Fruit fly (Drosophila melanogaster) whole organism, embryonic: ENCODE data around the gene acj6.

Source experiments
- Ada2b ChIP-seq: fragments of 200-800 bp; sonication (Bioruptor generic); IDR thresholded peaks from 2 replicates; pipeline ENCODE4 v1.3.6; 2022; ENCODE audit warnings: missing biosample characterization, missing genetic modification characterization
- BEAF-32 ChIP-seq: fragments of 200-800 bp; sonication (Bioruptor generic); optimal IDR thresholded peaks from 3 replicates; lab custom pipeline; 2017; ENCODE audit warnings: missing biosample characterization, missing genetic modification characterization, mild to moderate bottlenecking, moderate library complexity, missing genetic modification reagents
- CG10321 ChIP-seq: fragments of 200-800 bp; sonication (Bioruptor generic); IDR thresholded peaks from 2 replicates; pipeline ENCODE4 v1.3.6; 2022; ENCODE audit warnings: missing biosample characterization, missing genetic modification characterization
- CG10565 ChIP-seq: fragments of 200-800 bp; sonication (Bioruptor generic); optimal IDR thresholded peaks from 3 replicates; lab custom pipeline; 2016; ENCODE audit warnings: missing biosample characterization, mild to moderate bottlenecking, missing genetic modification characterization
- CG12299 ChIP-seq: fragments of 200-800 bp; sonication (Bioruptor generic); optimal IDR thresholded peaks from 2 replicates; lab custom pipeline; 2018; ENCODE audit warnings: missing biosample characterization, mild to moderate bottlenecking, missing genetic modification characterization
- CG13123 ChIP-seq: fragments of 200-800 bp; sonication (Bioruptor generic); optimal IDR thresholded peaks from 2 replicates; lab custom pipeline; 2016; ENCODE audit warnings: missing biosample characterization, missing genetic modification characterization
- CG14014 ChIP-seq: fragments of 200-800 bp; sonication (Bioruptor generic); IDR thresholded peaks from 2 replicates; pipeline ENCODE4 v1.3.6; 2022; ENCODE audit warnings: missing biosample characterization, missing genetic modification characterization
- CG15269 ChIP-seq: fragments of 200-800 bp; sonication (Bioruptor generic); optimal IDR thresholded peaks from 2 replicates; lab custom pipeline; 2018; ENCODE audit warnings: missing biosample characterization, mild to moderate bottlenecking, missing genetic modification characterization, moderate library complexity
- CG1529 ChIP-seq: fragments of 200-800 bp; sonication (Bioruptor generic); optimal IDR thresholded peaks from 3 replicates; lab custom pipeline; 2018; ENCODE audit warnings: missing biosample characterization, missing genetic modification characterization
- CG17385 ChIP-seq: fragments of 200-800 bp; sonication (Bioruptor generic); optimal IDR thresholded peaks from 3 replicates; lab custom pipeline; 2018; ENCODE audit warnings: missing biosample characterization, mild to moderate bottlenecking, missing genetic modification characterization
- CG18011 ChIP-seq: fragments of 200-800 bp; sonication (Bioruptor generic); optimal IDR thresholded peaks from 2 replicates; lab custom pipeline; 2017; ENCODE audit warnings: missing biosample characterization, missing genetic modification characterization, mild to moderate bottlenecking, moderate library complexity, missing genotype
- CG2678 ChIP-seq: fragments of 200-800 bp; sonication (Bioruptor generic); optimal IDR thresholded peaks from 3 replicates; lab custom pipeline; 2019; ENCODE audit warnings: missing biosample characterization, mild to moderate bottlenecking, missing genetic modification characterization, moderate library complexity
- CG31365 ChIP-seq: fragments of 200-800 bp; sonication (Bioruptor generic); optimal IDR thresholded peaks from 2 replicates; lab custom pipeline; 2018; ENCODE audit warnings: missing biosample characterization, mild to moderate bottlenecking, missing genetic modification characterization
- CG32772 ChIP-seq: fragments of 200-800 bp; sonication (Bioruptor generic); IDR thresholded peaks from 2 replicates; pipeline ENCODE4 v1.3.6; 2022; ENCODE audit warnings: missing biosample characterization, missing genetic modification characterization
- CG6813 ChIP-seq: fragments of 200-800 bp; sonication (Bioruptor generic); optimal IDR thresholded peaks from 2 replicates; lab custom pipeline; 2017; ENCODE audit warnings: missing biosample characterization, missing genetic modification characterization, mild to moderate bottlenecking, moderate library complexity, missing genetic modification reagents
- CG7372 ChIP-seq: fragments of 200-800 bp; sonication (Bioruptor generic); IDR thresholded peaks from 2 replicates; pipeline ENCODE4 v1.3.6; 2022; ENCODE audit warnings: missing biosample characterization, missing genetic modification characterization
- CG8290 ChIP-seq, 3 experiments: fragments of 200-800 bp; sonication (Bioruptor generic); optimal IDR thresholded peaks; 2 replicates each; lab custom pipeline; 2016 to 2019; ENCODE audit warnings: missing biosample characterization in 3 of 3, missing genetic modification characterization in 3 of 3, mild to moderate bottlenecking in 2 of 3, moderate library complexity in 1 of 3
- CG8478 ChIP-seq: fragments of >200 bp; optimal IDR thresholded peaks from 2 replicates; lab custom pipeline; 2018
- Chrac-16 ChIP-seq: fragments of 200-800 bp; sonication (Bioruptor generic); optimal IDR thresholded peaks from 3 replicates; lab custom pipeline; 2016; ENCODE audit warnings: missing biosample characterization, missing genetic modification characterization
- Elba2 ChIP-seq: fragments of 200-800 bp; sonication (Bioruptor generic); optimal IDR thresholded peaks from 3 replicates; lab custom pipeline; 2016; ENCODE audit warnings: missing biosample characterization, missing genetic modification characterization
- Fer3 ChIP-seq: fragments of 200-800 bp; sonication (Bioruptor generic); optimal IDR thresholded peaks from 2 replicates; lab custom pipeline; 2018; ENCODE audit warnings: missing biosample characterization, mild to moderate bottlenecking, missing genetic modification characterization, moderate library complexity
- HLHmδ ChIP-seq: fragments of 200-800 bp; sonication (Bioruptor generic); optimal IDR thresholded peaks from 2 replicates; lab custom pipeline; 2018; ENCODE audit warnings: missing biosample characterization, mild to moderate bottlenecking, missing genetic modification characterization, moderate library complexity
- Hr3 ChIP-seq: fragments of 200-800 bp; sonication (Bioruptor generic); optimal IDR thresholded peaks from 3 replicates; lab custom pipeline; 2016; ENCODE audit warnings: missing biosample characterization, missing genetic modification characterization
- Med ChIP-seq: fragments of 200-800 bp; sonication (Bioruptor generic); peaks from one replicate; lab custom pipeline; 2016; ENCODE audit warnings: missing biosample characterization, missing genetic modification characterization, mild to moderate bottlenecking, inconsistent platforms, moderate library complexity
- NC2α ChIP-seq: fragments of 200-800 bp; sonication (Bioruptor generic); optimal IDR thresholded peaks from 2 replicates; lab custom pipeline; 2016; ENCODE audit warnings: missing biosample characterization, missing genetic modification characterization
- Neu2 ChIP-seq: fragments of 200-800 bp; sonication (Bioruptor generic); optimal IDR thresholded peaks from 3 replicates; lab custom pipeline; 2016; ENCODE audit warnings: missing biosample characterization, missing genetic modification characterization, borderline replicate concordance
- Nf-YC ChIP-seq: fragments of 200-800 bp; optimal IDR thresholded peaks from 3 replicates; lab custom pipeline; 2019; ENCODE audit warnings: missing biosample characterization, mild to moderate bottlenecking, missing genetic modification characterization, moderate library complexity
- Sry-β ChIP-seq: fragments of 200-800 bp; sonication (Bioruptor generic); optimal IDR thresholded peaks from 2 replicates; lab custom pipeline; 2018; ENCODE audit warnings: missing biosample characterization, mild to moderate bottlenecking, missing genetic modification characterization, moderate library complexity
- ase ChIP-seq: fragments of 200-800 bp; sonication (Bioruptor generic); IDR thresholded peaks from 3 replicates; pipeline ENCODE4 v1.3.6; 2022; ENCODE audit warnings: missing biosample characterization, missing genetic modification characterization
- cg ChIP-seq: fragments of 200-800 bp; sonication (Bioruptor generic); optimal IDR thresholded peaks from 3 replicates; lab custom pipeline; 2019; ENCODE audit warnings: missing biosample characterization, mild to moderate bottlenecking, missing genetic modification characterization, moderate library complexity
- corto ChIP-seq: fragments of 200-800 bp; sonication (Bioruptor generic); optimal IDR thresholded peaks from 2 replicates; lab custom pipeline; 2016; ENCODE audit warnings: missing biosample characterization, mild to moderate bottlenecking, missing genetic modification characterization, moderate library complexity
- croc ChIP-seq: fragments of 200-800 bp; sonication (Bioruptor generic); conservative IDR thresholded peaks from 3 replicates; pipeline ENCODE4 v1.3.6; 2022; ENCODE audit warnings: missing biosample characterization, missing genetic modification characterization
- da ChIP-seq: fragments of 200-800 bp; sonication (Bioruptor generic); optimal IDR thresholded peaks from 2 replicates; lab custom pipeline; 2016; ENCODE audit warnings: missing biosample characterization, missing genetic modification characterization
- dati ChIP-seq: fragments of 200-800 bp; sonication (Bioruptor generic); IDR thresholded peaks from 2 replicates; pipeline ENCODE4 v1.3.6; 2022; ENCODE audit warnings: missing biosample characterization, missing genetic modification characterization
- disco-r ChIP-seq: fragments of 200-800 bp; sonication (Bioruptor generic); optimal IDR thresholded peaks from 2 replicates; lab custom pipeline; 2016; ENCODE audit warnings: missing biosample characterization, missing genetic modification characterization
- emc ChIP-seq: fragments of 200-800 bp; sonication (Bioruptor generic); optimal IDR thresholded peaks from 2 replicates; lab custom pipeline; 2016; ENCODE audit warnings: missing biosample characterization, missing genetic modification characterization
- ems ChIP-seq: fragments of 200-800 bp; sonication (Bioruptor generic); optimal IDR thresholded peaks from 3 replicates; lab custom pipeline; 2016; ENCODE audit warnings: missing biosample characterization, missing genetic modification characterization
- fd3F ChIP-seq: fragments of 200-800 bp; sonication (Bioruptor generic); optimal IDR thresholded peaks from 2 replicates; lab custom pipeline; 2018; ENCODE audit warnings: missing biosample characterization, mild to moderate bottlenecking, missing genetic modification characterization, moderate library complexity
- ham ChIP-seq: fragments of 200-800 bp; sonication (Bioruptor generic); IDR thresholded peaks from 2 replicates; pipeline ENCODE4 v1.3.6; 2022; ENCODE audit warnings: missing biosample characterization, missing genetic modification characterization
- lmd ChIP-seq: fragments of 200-800 bp; sonication (Bioruptor generic); IDR thresholded peaks from 2 replicates; pipeline ENCODE4 v1.3.6; 2022; ENCODE audit warnings: missing biosample characterization, missing genetic modification characterization
- nau ChIP-seq: fragments of 200-800 bp; sonication (Bioruptor generic); optimal IDR thresholded peaks from 3 replicates; lab custom pipeline; 2017; ENCODE audit warnings: missing biosample characterization, mild to moderate bottlenecking, missing genetic modification characterization, missing genetic modification reagents
- ro ChIP-seq: fragments of 200-800 bp; sonication (Bioruptor generic); IDR thresholded peaks from 2 replicates; pipeline ENCODE4 v1.3.6; 2022; ENCODE audit warnings: missing biosample characterization, missing genetic modification characterization
- scrt ChIP-seq: fragments of 200-800 bp; sonication (Bioruptor generic); optimal IDR thresholded peaks from 2 replicates; lab custom pipeline; 2018; ENCODE audit warnings: missing biosample characterization, mild to moderate bottlenecking, missing genetic modification characterization, moderate library complexity
- tx ChIP-seq: fragments of 200-800 bp; sonication (Bioruptor generic); optimal IDR thresholded peaks from 2 replicates; lab custom pipeline; 2016; ENCODE audit warnings: missing biosample characterization, missing genetic modification characterization
- unc-4 ChIP-seq: fragments of 200-800 bp; sonication (Bioruptor generic); IDR thresholded peaks from 2 replicates; pipeline ENCODE4 v1.3.6; 2022; ENCODE audit warnings: missing biosample characterization, missing genetic modification characterization; ENCODE audit not compliant: partially characterized antibody
- vvl ChIP-seq: fragments of 200-800 bp; sonication (Bioruptor generic); IDR thresholded peaks from 2 replicates; pipeline ENCODE4 v1.3.6; 2022; ENCODE audit warnings: missing biosample characterization, missing genetic modification characterization
- zen ChIP-seq: fragments of 200-800 bp; sonication (Bioruptor generic); optimal IDR thresholded peaks from 3 replicates; lab custom pipeline; 2018; ENCODE audit warnings: missing biosample characterization, mild to moderate bottlenecking, missing genetic modification characterization, moderate library complexity
- zen2 ChIP-seq: fragments of 200-800 bp; sonication (Bioruptor generic); IDR thresholded peaks from 3 replicates; pipeline ENCODE4 v1.3.6; 2022; ENCODE audit warnings: missing biosample characterization, missing genetic modification characterization; ENCODE audit not compliant: partially characterized antibody
- zfh1 ChIP-seq: fragments of 200-800 bp; sonication (Bioruptor generic); IDR thresholded peaks from 3 replicates; pipeline ENCODE4 v1.3.6; 2022; ENCODE audit warnings: missing biosample characterization, missing genetic modification characterization

acj6 gene

DNA sequence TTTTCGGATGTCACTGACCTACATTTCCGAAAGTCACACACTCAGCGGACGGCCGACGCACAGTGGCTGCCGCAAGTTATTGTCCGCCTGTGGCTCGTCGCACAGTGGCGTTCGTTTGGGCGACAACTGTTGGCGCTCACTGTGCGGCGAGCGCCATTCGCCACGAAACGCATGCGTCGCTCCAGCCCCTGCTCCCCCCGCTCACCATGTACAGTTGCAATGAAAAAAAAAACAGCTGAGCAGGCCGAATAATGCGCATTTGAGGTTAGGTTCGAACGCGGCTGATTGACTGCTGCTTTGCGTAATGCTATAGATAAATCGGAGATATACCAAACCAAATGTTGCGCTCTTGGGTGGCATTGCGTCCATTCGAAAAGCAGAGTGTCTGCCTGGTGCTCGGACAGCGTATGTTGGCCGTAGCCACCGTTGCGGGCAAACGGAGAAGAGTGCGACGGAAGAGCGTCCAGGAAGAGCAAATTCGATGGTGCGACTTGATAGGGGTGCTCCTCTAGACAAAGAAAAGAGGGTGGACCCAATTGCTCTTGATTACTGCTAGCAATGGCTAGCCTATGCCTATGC, 55.5 kb downstream of the acj6 start (continued):
- peak; percentile 88 for TF ChIP-seq lmd (GFP tag; lab: Robert Waterston, UW)
- TF ChIP-seq Elba2: no peak
- peak; percentile 54 for TF ChIP-seq CG1529
- peak; percentile 25 for TF ChIP-seq CG13123 (GFP tag; lab: Kevin White, UChicago)
- TF ChIP-seq Med (GFP tag; lab: Kevin White, UChicago): peak; percentile 98
- TF ChIP-seq CG17385: peak; percentile 78
- TF ChIP-seq BEAF-32 (GFP tag; lab: Kevin White, UChicago): peak; percentile 30
- TF ChIP-seq ase: peak; percentile 89
- TF ChIP-seq ro (GFP tag; lab: Robert Waterston, UW): peak; percentile 72; the same call in 1 of the 2 replicates
- peak; percentile 68; the same call in 1 of the 2 replicates for TF ChIP-seq ham (GFP tag; lab: Robert Waterston, UW)
- TF ChIP-seq corto (GFP tag; lab: Kevin White, UChicago): no peak
- TF ChIP-seq CG10565: no peak
- TF ChIP-seq CG12299 (tag; lab: Kevin White, UChicago): peak; percentile 45
- peak; percentile 19 for TF ChIP-seq cg (GFP tag; lab: Kevin White, UChicago)
- peak; percentile 70 for TF ChIP-seq CG18011 (GFP tag; lab: Kevin White, UChicago)
- peak; percentile 71 for TF ChIP-seq da
- TF ChIP-seq croc (GFP tag; lab: Robert Waterston, UW): peak; percentile 36; the same call in 1 of the 3 replicates
- peak; percentile 62; the same call in 2 of the 3 replicates for TF ChIP-seq zen2 (GFP tag; lab: Robert Waterston, UW)
- peak; percentile 54 for TF ChIP-seq CG31365 (tag; lab: Kevin White, UChicago)
- TF ChIP-seq zfh1 (GFP tag; lab: Robert Waterston, UW): peak; percentile 94
- peak; percentile 90 for TF ChIP-seq Ada2b
- TF ChIP-seq zen: no peak
- TF ChIP-seq scrt (GFP tag; lab: Kevin White, UChicago): peak; percentile 64
- TF ChIP-seq Sry-β (GFP tag; lab: Kevin White, UChicago): no peak
- TF ChIP-seq tx (GFP tag; lab: Kevin White, UChicago): peak; percentile 84
- peak; percentile 57 for TF ChIP-seq unc-4 (GFP tag; lab: Robert Waterston, UW)
- no peak for TF ChIP-seq dati (GFP tag; lab: Robert Waterston, UW)
- TF ChIP-seq emc (GFP tag; lab: Kevin White, UChicago): peak; percentile 24
- TF ChIP-seq vvl: peak; percentile 94
- peak; percentile 75 for TF ChIP-seq nau (GFP tag; lab: Kevin White, UChicago)
- TF ChIP-seq CG15269 (tag; lab: Kevin White, UChicago): peak; percentile 81
- TF ChIP-seq CG14014: peak; percentile 91
- TF ChIP-seq CG32772: peak; percentile 94
- TF ChIP-seq CG2678 (tag; lab: Kevin White, UChicago): peak; percentile 72
- peak; percentile 94 for TF ChIP-seq Hr3 (GFP tag; lab: Kevin White, UChicago)
- peak; percentile 68 for TF ChIP-seq Nf-YC (tag; lab: Kevin White, UChicago)
- peak; percentile 81 for TF ChIP-seq NC2α (GFP tag; lab: Kevin White, UChicago)
- peak; percentile 74 for TF ChIP-seq CG7372 (GFP tag; lab: Robert Waterston, UW)
- TF ChIP-seq CG8290 (GFP tag; optimal IDR thresholded peaks at IDR 0.05; lab: Kevin White, UChicago): peak; percentile 67
- TF ChIP-seq CG8290 (tag; optimal IDR thresholded peaks at IDR 0.05; lab: Kevin White, UChicago): peak; percentile 32 to 97
- peak; percentile 47 for TF ChIP-seq fd3F (GFP tag; lab: Kevin White, UChicago)
- no peak for TF ChIP-seq CG8478 (lab: Kevin White, UChicago)
- TF ChIP-seq CG10321 (GFP tag; lab: Robert Waterston, UW): peak; percentile 65
- TF ChIP-seq ems (GFP tag; lab: Kevin White, UChicago): peak; percentile 81
- peak; percentile 85 for TF ChIP-seq Chrac-16 (GFP tag; lab: Kevin White, UChicago)
- TF ChIP-seq CG6813 (GFP tag; lab: Kevin White, UChicago): peak; percentile 88
- TF ChIP-seq HLHmδ: peak; percentile 83
- TF ChIP-seq Fer3 (tag; lab: Kevin White, UChicago): peak; percentile 71
- peak; percentile 49 for TF ChIP-seq disco-r (GFP tag; lab: Kevin White, UChicago)
- TF ChIP-seq Neu2 (GFP tag; lab: Kevin White, UChicago): no peak
